Worm (Caenorhabditis elegans): ENCODE data around the gene lab-2.
A peak's percentile ranks its signal among the peaks of the same experiment; 100 is the strongest.

Gene lab-2

ce11 chrIII:7335220-7335619 is 5.8 kb upstream of the lab-2 start, which contains the start of gene F56C9.10 (continued):
- TF ChIP-seq efl-1 (GFP tag; optimal IDR thresholded peaks at IDR 0.05) (no peak), repo-1 (tag; optimal IDR thresholded peaks at IDR 0.05) (peak; percentile 64), atf-7 (tag; optimal IDR thresholded peaks at IDR 0.05) (peak; percentile 72), lir-1 (GFP tag; conservative IDR thresholded peaks at IDR 0.05) (no peak), madf-10 (tag; optimal IDR thresholded peaks at IDR 0.05) (peak; percentile 77), somi-1 (GFP tag; optimal IDR thresholded peaks at IDR 0.05) (peak; percentile 95), B0035.1 (tag; optimal IDR thresholded peaks at IDR 0.05) (no peak), T07F8.4 (tag; optimal IDR thresholded peaks at IDR 0.05) (no peak), mel-28 (tag; optimal IDR thresholded peaks at IDR 0.05; ENCODE audit: borderline replicate concordance) (no peak), ztf-6 (GFP tag; IDR thresholded peaks at IDR 0.05) (0 out of 2 replicates have a peak, but pooled peaks have one; percentile 7), K11D2.4 (GFP tag; IDR thresholded peaks at IDR 0.05) (0 out of 2 replicates have a peak, but pooled peaks have one; percentile 35), fkh-3 (tag; optimal IDR thresholded peaks at IDR 0.05) (no peak), nfyb-1 (GFP tag; IDR thresholded peaks at IDR 0.05) (peak; percentile 83), nhr-80 (tag; optimal IDR thresholded peaks at IDR 0.05) (peak; percentile 78), B0019.2 (GFP tag; conservative IDR thresholded peaks at IDR 0.05) (no peak), Y53G8AR.9 (GFP tag; conservative IDR thresholded peaks at IDR 0.05) (peak; percentile 56; the same call in 1 of the 2 replicates), nhr-90 (tag; optimal IDR thresholded peaks at IDR 0.05) (peak; percentile 47), hlh-26 (GFP tag; conservative IDR thresholded peaks at IDR 0.05) (no peak), Y79H2A.3 (GFP tag; conservative IDR thresholded peaks at IDR 0.05) (no peak), lin-54 (GFP tag; optimal IDR thresholded peaks at IDR 0.05) (peak; percentile 50), mcd-1 (GFP tag; IDR thresholded peaks at IDR 0.05) (peak; percentile 60), egl-18 (GFP tag; IDR thresholded peaks at IDR 0.05) (no peak), sea-2 (GFP tag; IDR thresholded peaks at IDR 0.05) (no peak), nfya-2 (GFP tag; IDR thresholded peaks at IDR 0.05) (no peak), ceh-100 (GFP tag; IDR thresholded peaks at IDR 0.05) (no peak), snpc-1.1 (tag; optimal IDR thresholded peaks at IDR 0.05; ENCODE audit: insufficient read depth) (no peak), K12H6.12 (tag; optimal IDR thresholded peaks at IDR 0.05) (peak; percentile 78), ztf-25 (GFP tag; IDR thresholded peaks at IDR 0.05) (no peak), gei-17 (GFP tag; optimal IDR thresholded peaks at IDR 0.05) (peak; percentile 43), rpc-1 (optimal IDR thresholded peaks at IDR 0.05) (no peak), rpc-1 (tag; optimal IDR thresholded peaks at IDR 0.05) (no peak), Y56A3A.18 (GFP tag; IDR thresholded peaks at IDR 0.05) (no peak), mxl-1 (tag; optimal IDR thresholded peaks at IDR 0.05) (no peak), C06A6.2 (GFP tag; conservative IDR thresholded peaks at IDR 0.05) (0 out of 2 replicates have a peak, but pooled peaks have one; percentile 14), ceh-40 (GFP tag; IDR thresholded peaks at IDR 0.05) (no peak), lin-35 (GFP tag; optimal IDR thresholded peaks at IDR 0.05) (peak in 1 of 3 experiments; percentile 27), mes-4 (tag; optimal IDR thresholded peaks at IDR 0.05) (no peak), dpl-1 (GFP tag; optimal IDR thresholded peaks at IDR 0.05) (no peak), cebp-1 (GFP tag; IDR thresholded peaks at IDR 0.05) (peak; percentile 78), cebp-1 (tag; optimal IDR thresholded peaks at IDR 0.05) (peak; percentile 86), F22D6.2 (tag; optimal IDR thresholded peaks at IDR 0.05) (peak; percentile 74), madf-8 (GFP tag; conservative IDR thresholded peaks at IDR 0.05) (no peak), lsl-1 (GFP tag; optimal IDR thresholded peaks at IDR 0.05) (no peak), zfh-2 (GFP tag; conservative IDR thresholded peaks at IDR 0.05) (peak; percentile 75), unc-62 (GFP tag; optimal IDR thresholded peaks at IDR 0.05) (peak; percentile 90), ceh-91 (GFP tag; IDR thresholded peaks at IDR 0.05) (no peak), akir-1 (GFP tag; optimal IDR thresholded peaks at IDR 0.05) (no peak), ztf-18 (tag; optimal IDR thresholded peaks at IDR 0.05) (peak; percentile 16), unc-130 (GFP tag; optimal IDR thresholded peaks at IDR 0.05) (no peak), attf-3 (GFP tag; conservative IDR thresholded peaks at IDR 0.05) (no peak)
